Worm (Caenorhabditis elegans) whole organism, L1 larva: Measurements from ENCODE around the gene C54D10.13.
A peak's percentile ranks its signal among the peaks of the same experiment; 100 is the strongest.

Experiments
- C04F5.9 ChIP-seq: sonication (generic microtip); optimal IDR thresholded peaks from 2 replicates; lab custom pipeline; 2016; ENCODE audit warnings: missing genetic modification characterization, missing compliant biosample characterization
- blmp-1 ChIP-seq: fragments of 150-350 bp; optimal IDR thresholded peaks from 2 replicates; lab custom pipeline; 2014; ENCODE audit warnings: missing biosample characterization, missing genetic modification characterization
- ceh-82 ChIP-seq, 3 experiments: fragments of 150-350 bp in 1 of 3; sonication (generic microtip) in 2 of 3; optimal IDR thresholded peaks; 2 replicates each; lab custom pipeline; 2014 to 2017; ENCODE audit warnings: missing biosample characterization in 3 of 3, missing genetic modification characterization in 3 of 3
- ceh-90 ChIP-seq: sonication (generic microtip); optimal IDR thresholded peaks from 2 replicates; lab custom pipeline; 2016; ENCODE audit warnings: missing genetic modification characterization, missing compliant biosample characterization
- efl-1 ChIP-seq, 4 experiments: fragments of 150-350 bp; optimal IDR thresholded peaks in 3 of 4; peaks in 1 of 4; 1 replicate in 1 of 4; 2 replicates in 3 of 4; lab custom pipeline; 2014; ENCODE audit warnings: missing biosample characterization in 2 of 4, missing genetic modification characterization in 2 of 4, missing genetic modification reagents in 2 of 4
- elt-3 ChIP-seq, 6 experiments: fragments of 150-350 bp in 1 of 6; sonication (generic microtip); optimal IDR thresholded peaks; 2 replicates each; lab custom pipeline; 2017 to 2018; ENCODE audit warnings: missing biosample characterization in 6 of 6, missing genetic modification characterization in 6 of 6, inconsistent platforms in 1 of 6
- fkh-10 ChIP-seq: sonication (generic microtip); optimal IDR thresholded peaks from 2 replicates; lab custom pipeline; 2017; ENCODE audit warnings: missing biosample characterization, missing genetic modification reagents, missing genetic modification characterization
- fkh-4 ChIP-seq: sonication (generic microtip); optimal IDR thresholded peaks from 2 replicates; lab custom pipeline; 2016; ENCODE audit warnings: missing compliant biosample characterization, missing genetic modification characterization, borderline replicate concordance
- lin-14 ChIP-seq: fragments of 200-800 bp; sonication (Bioruptor generic); optimal IDR thresholded peaks from 2 replicates; lab custom pipeline; 2018; ENCODE audit warnings: mild to moderate bottlenecking, missing genetic modification characterization, moderate library complexity, missing compliant biosample characterization
- lin-35 ChIP-seq, 2 experiments: fragments of 150-350 bp; optimal IDR thresholded peaks; 2 replicates each; lab custom pipeline; 2014; ENCODE audit warnings: missing biosample characterization in 2 of 2, missing genetic modification characterization in 2 of 2, missing genetic modification reagents in 2 of 2
- lsy-2 ChIP-seq, 2 experiments: fragments of 150-350 bp; optimal IDR thresholded peaks; 2 replicates each; lab custom pipeline; 2014; ENCODE audit warnings: missing biosample characterization in 2 of 2, missing genetic modification characterization in 2 of 2
- mab-9 ChIP-seq: fragments of 200-800 bp; sonication (Bioruptor generic); IDR thresholded peaks from 2 replicates; pipeline ENCODE4 v1.3.6; 2022; ENCODE audit warnings: missing genetic modification reagents, missing genetic modification characterization, missing compliant biosample characterization
- mdl-1 ChIP-seq, 2 experiments: fragments of 150-350 bp; optimal IDR thresholded peaks; 2 replicates each; lab custom pipeline; 2014 to 2017; ENCODE audit warnings: missing biosample characterization in 2 of 2, missing genetic modification characterization in 2 of 2, inconsistent platforms in 1 of 2
- nhr-20 ChIP-seq: sonication (generic microtip); optimal IDR thresholded peaks from 2 replicates; lab custom pipeline; 2016; ENCODE audit warnings: mild to moderate bottlenecking, missing genetic modification characterization, missing compliant biosample characterization
- nhr-28 ChIP-seq: fragments of 150-350 bp; optimal IDR thresholded peaks from 2 replicates; lab custom pipeline; 2014; ENCODE audit warnings: missing biosample characterization, missing genetic modification characterization
- nhr-47 ChIP-seq: sonication (generic microtip); optimal IDR thresholded peaks from 2 replicates; lab custom pipeline; 2016; ENCODE audit warnings: mild to moderate bottlenecking, missing genetic modification characterization, moderate library complexity, missing compliant biosample characterization
- nhr-71 ChIP-seq: sonication (generic microtip); optimal IDR thresholded peaks from 2 replicates; lab custom pipeline; 2016; ENCODE audit warnings: mild to moderate bottlenecking, missing genetic modification characterization, moderate library complexity, missing compliant biosample characterization
- nhr-85 ChIP-seq: sonication (generic microtip); peaks from one replicate; lab custom pipeline; 2016; ENCODE audit warnings: missing genetic modification characterization, inconsistent platforms, missing compliant biosample characterization
- nhr-90 ChIP-seq: sonication (generic microtip); optimal IDR thresholded peaks from 2 replicates; lab custom pipeline; 2016; ENCODE audit warnings: mild to moderate bottlenecking, missing genetic modification characterization, missing compliant biosample characterization; ENCODE audit not compliant: poor library complexity
- pag-3 ChIP-seq: sonication (generic microtip); optimal IDR thresholded peaks from 2 replicates; lab custom pipeline; 2017; ENCODE audit warnings: missing genetic modification characterization, mild to moderate bottlenecking, missing compliant biosample characterization, antibody characterized with exemption, borderline replicate concordance; ENCODE audit not compliant: insufficient read depth
- skn-1 ChIP-seq: fragments of 150-350 bp; optimal IDR thresholded peaks from 2 replicates; lab custom pipeline; 2014; ENCODE audit warnings: missing biosample characterization, missing genetic modification characterization
- snu-23 ChIP-seq: sonication (generic microtip); optimal IDR thresholded peaks from 2 replicates; lab custom pipeline; 2016; ENCODE audit warnings: missing genetic modification characterization, missing compliant biosample characterization
- sup-37 ChIP-seq: fragments of 200-800 bp; sonication (Bioruptor generic); optimal IDR thresholded peaks from 2 replicates; lab custom pipeline; 2018; ENCODE audit warnings: mild to moderate bottlenecking, missing genetic modification characterization, missing compliant biosample characterization
- tbx-2 ChIP-seq: sonication (generic microtip); optimal IDR thresholded peaks from 2 replicates; lab custom pipeline; 2016; ENCODE audit warnings: missing genetic modification characterization, missing compliant biosample characterization
- unc-130 ChIP-seq: fragments of 150-350 bp; optimal IDR thresholded peaks from 2 replicates; lab custom pipeline; 2017; ENCODE audit warnings: missing biosample characterization, missing genetic modification characterization, inconsistent platforms
- unc-30 ChIP-seq: sonication (generic microtip); optimal IDR thresholded peaks from 2 replicates; lab custom pipeline; 2017; ENCODE audit warnings: missing biosample characterization, missing genetic modification characterization
- unc-62 ChIP-seq: fragments of 150-350 bp; optimal IDR thresholded peaks from 2 replicates; lab custom pipeline; 2014; ENCODE audit warnings: missing biosample characterization, missing genetic modification reagents, missing genetic modification characterization
- xbp-1 ChIP-seq: sonication (generic microtip); optimal IDR thresholded peaks from 2 replicates; lab custom pipeline; 2016; ENCODE audit warnings: missing genetic modification characterization, missing compliant biosample characterization
- ztf-11 ChIP-seq, 2 experiments: sonication (generic microtip); optimal IDR thresholded peaks; 2 replicates each; lab custom pipeline; 2016 to 2017; ENCODE audit warnings: missing genetic modification characterization in 2 of 2, missing biosample characterization in 1 of 2, missing compliant biosample characterization in 1 of 2

C54D10.13 gene

DNA sequence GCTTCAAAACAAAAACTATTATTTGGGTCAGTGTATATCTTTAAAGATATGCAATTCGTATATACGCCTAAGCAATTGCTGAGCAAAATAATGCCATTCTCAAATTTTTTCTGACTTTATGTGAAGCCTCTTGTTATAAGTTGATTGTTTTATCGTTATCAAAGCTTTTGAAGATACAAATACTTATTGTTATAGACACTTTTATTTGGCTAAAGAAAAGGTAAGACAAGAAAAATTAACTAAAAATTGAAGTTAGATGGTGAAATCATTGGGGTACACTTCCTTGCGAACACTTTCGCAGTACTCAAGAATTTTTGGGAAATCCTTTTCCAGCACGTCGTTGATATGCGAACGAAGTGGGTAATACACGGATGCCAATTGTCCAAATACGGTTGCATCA lies 19.8 kb downstream of the C54D10.13 start:
- TF ChIP-seq efl-1 (optimal IDR thresholded peaks at IDR 0.05; lab: Kevin White, UChicago) (no peak), efl-1 (GFP tag; optimal IDR thresholded peaks at IDR 0.05 in 1 of 2; lab: Kevin White, UChicago) (peak in 1 of 2 experiments; percentile 87), fkh-4 (tag; lab: Kevin White, UChicago) (no peak)

DNA sequence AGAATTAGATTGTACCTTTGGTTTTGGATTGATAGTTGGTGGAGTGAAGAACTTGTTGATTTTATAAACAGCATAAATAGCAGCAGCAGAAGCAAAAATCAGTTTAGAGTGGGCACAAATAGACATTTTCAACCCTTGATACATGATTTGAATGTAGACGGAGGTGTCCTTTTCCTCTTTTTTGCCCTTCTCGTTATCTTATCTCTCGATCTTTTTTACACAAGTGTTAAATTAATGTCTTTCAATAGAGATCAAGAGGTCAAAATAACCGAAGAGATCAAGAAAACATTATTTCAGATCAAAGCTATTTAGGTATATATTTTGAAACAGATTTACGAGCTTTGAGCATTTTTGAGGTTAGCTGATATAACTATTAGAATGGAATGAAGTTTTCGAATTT lies 20.2 kb downstream of the C54D10.13 start, which contains the start of gene cdr-7:
TSS of gene cdr-7 (minus strand) at position 205 of the 400 bp plus-strand sequence.
- TF ChIP-seq nhr-20 = peak; percentile 0
- peak; percentile 41 for TF ChIP-seq lin-14 (GFP tag; lab: Kevin White, UChicago)
- no peak for TF ChIP-seq C04F5.9
- TF ChIP-seq nhr-85 (tag; lab: Kevin White, UChicago) = peak; percentile 86
- TF ChIP-seq elt-3 (tag; optimal IDR thresholded peaks at IDR 0.05; lab: Kevin White, UChicago) = peak in 3 of 6 experiments; percentile 7 to 80 (median 67)

- TF ChIP-seq nhr-90 (tag; lab: Kevin White, UChicago) (peak; percentile 34), tbx-2 (tag; lab: Kevin White, UChicago) (peak; percentile 6), lin-14 (GFP tag; lab: Kevin White, UChicago) (peak; percentile 26), nhr-20 (peak; percentile 61), nhr-85 (tag; lab: Kevin White, UChicago) (peak; percentile 69), unc-130 (tag; lab: Kevin White, UChicago) (no peak), sup-37 (GFP tag; lab: Kevin White, UChicago) (no peak), nhr-71 (tag; lab: Kevin White, UChicago) (peak; percentile 57), snu-23 (GFP tag; lab: Kevin White, UChicago) (peak; percentile 17), pag-3 (tag; lab: Kevin White, UChicago) (no peak)
Observed at ce11 chrV:12410416-12411001, 21.6 kb downstream of the C54D10.13 start, which contains the start of gene hrg-2. hrg-2 (minus strand) TSS chrV:12410513.

DNA sequence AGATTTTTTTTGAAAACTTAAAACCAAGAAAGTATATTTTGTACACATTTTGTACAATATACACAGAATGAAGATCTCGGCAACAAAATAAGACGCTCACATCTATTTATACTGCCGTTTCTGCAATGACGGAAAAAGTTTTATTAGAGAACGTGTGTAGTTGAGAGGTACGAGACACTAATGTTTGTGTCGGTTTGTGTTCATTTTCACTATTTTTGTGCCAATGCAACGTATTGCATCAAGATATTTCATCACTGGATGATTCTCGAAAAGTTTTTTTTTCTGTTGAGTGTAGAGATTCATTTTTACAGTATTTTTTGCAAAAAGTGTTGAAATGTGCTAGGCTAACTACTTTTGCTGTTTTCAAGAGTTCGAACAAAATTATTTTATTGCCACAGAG lies 23.1 kb downstream of the C54D10.13 start:
- TF ChIP-seq nhr-47 (tag; lab: Kevin White, UChicago) (no peak), nhr-85 (tag; lab: Kevin White, UChicago) (peak; percentile 66), ceh-90 (tag; lab: Kevin White, UChicago) (no peak), xbp-1 (tag; lab: Kevin White, UChicago) (peak; percentile 62), ceh-82 (tag; optimal IDR thresholded peaks at IDR 0.05; lab: Kevin White, UChicago) (peak in 1 of 3 experiments; percentile 12), efl-1 (optimal IDR thresholded peaks at IDR 0.05; lab: Kevin White, UChicago) (peak in 1 of 2 experiments; percentile 34), efl-1 (GFP tag; optimal IDR thresholded peaks at IDR 0.05 in 1 of 2; lab: Kevin White, UChicago) (no peak), lsy-2 (tag; optimal IDR thresholded peaks at IDR 0.05; lab: Kevin White, UChicago) (no peak), nhr-71 (tag; lab: Kevin White, UChicago) (peak; percentile 17), mdl-1 (tag; optimal IDR thresholded peaks at IDR 0.05; lab: Kevin White, UChicago) (no peak), fkh-10 (no peak), snu-23 (GFP tag; lab: Kevin White, UChicago) (peak; percentile 37), nhr-28 (tag; lab: Kevin White, UChicago) (peak; percentile 17), elt-3 (tag; optimal IDR thresholded peaks at IDR 0.05; lab: Kevin White, UChicago) (peak in 1 of 6 experiments; percentile 0), ztf-11 (tag; optimal IDR thresholded peaks at IDR 0.05; lab: Kevin White, UChicago) (no peak), lin-14 (GFP tag; lab: Kevin White, UChicago) (peak; percentile 72), lin-35 (GFP tag; optimal IDR thresholded peaks at IDR 0.05; lab: Kevin White, UChicago) (peak in 1 of 2 experiments; percentile 3), nhr-20 (peak; percentile 45), blmp-1 (tag; lab: Kevin White, UChicago) (peak; percentile 48), skn-1 (tag; lab: Kevin White, UChicago) (peak; percentile 85), mab-9 (no peak)

ce11 chrV:12408525-12408924 lies 23.6 kb downstream of the C54D10.13 start, which contains the start of gene cdr-4:
cdr-4 (minus strand) TSS chrV:12408625.
- TF ChIP-seq tbx-2 (tag; lab: Kevin White, UChicago) (no peak), unc-30 (tag; lab: Kevin White, UChicago) (no peak), unc-62 (GFP tag; lab: Kevin White, UChicago) (no peak)
